Worm (Caenorhabditis elegans): ENCODE results near the gene abf-6.

- TF ChIP-seq daf-12 (tag; optimal IDR thresholded peaks at IDR 0.05) (no peak), lin-15B (tag; optimal IDR thresholded peaks at IDR 0.05) (no peak), nfya-1 (tag; optimal IDR thresholded peaks at IDR 0.05; ENCODE audit: insufficient read depth) (no peak), fos-1 (tag; optimal IDR thresholded peaks at IDR 0.05) (no peak), nhr-28 (tag; optimal IDR thresholded peaks at IDR 0.05) (no peak)
Measured at ce11 chrX:12759642-12760041, 34.3 kb upstream of the abf-6 start.
